Worm (Caenorhabditis elegans): ENCODE results near the gene lgc-33.

lgc-33 gene

DNA sequence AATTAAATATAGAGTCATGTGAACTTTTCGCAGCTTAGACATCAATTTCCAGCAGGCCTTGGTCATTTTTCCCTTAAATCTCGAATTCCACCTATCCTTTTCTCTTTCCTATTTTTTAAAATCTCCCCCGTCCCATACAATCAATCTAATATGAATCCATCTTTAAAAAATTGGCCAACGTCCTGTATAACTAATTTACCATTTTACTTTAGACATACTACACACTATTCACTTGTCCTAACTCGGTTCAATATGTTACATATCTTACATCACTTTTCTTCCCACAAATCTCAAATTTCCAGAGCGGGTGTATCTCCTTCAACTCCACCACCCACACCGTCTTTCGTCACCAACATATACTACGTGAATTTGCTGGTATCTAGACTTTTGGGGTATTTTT is at the start of gene lgc-33:
lgc-33 (plus strand) TSS at position 301 of the 400 bp plus-strand sequence.
- no peak for TF ChIP-seq unc-62 (GFP tag; optimal IDR thresholded peaks at IDR 0.05)

DNA sequence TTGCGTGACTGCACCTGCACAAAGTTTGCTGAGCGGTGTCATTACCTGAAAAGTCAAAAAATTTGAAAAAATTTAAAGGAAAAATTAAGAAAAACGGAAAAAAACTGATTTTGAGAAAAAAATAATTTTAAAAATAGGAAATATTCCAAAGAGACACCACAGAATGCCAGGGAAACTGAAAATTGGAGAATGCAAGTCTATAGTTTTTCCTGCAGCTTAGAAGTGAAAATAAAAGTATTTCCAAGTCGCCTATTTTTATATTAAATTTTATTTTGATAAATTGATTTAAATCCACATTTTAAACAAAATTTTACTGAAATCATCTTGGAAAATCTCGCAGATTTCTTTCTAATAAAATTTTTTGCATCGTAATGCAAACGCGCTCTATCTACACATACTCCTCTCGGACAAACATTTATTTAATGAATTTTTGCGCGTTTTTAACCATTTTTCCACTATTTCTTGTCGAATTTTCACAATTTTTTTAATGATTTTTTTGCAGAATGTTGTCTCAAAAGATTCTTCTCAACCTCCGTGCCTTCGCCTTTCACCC is 48.7 kb upstream of the lgc-33 start, which contains the start of the genes F56B3.11 and ech-5:
F56B3.11 (minus strand) TSS at position 51 of the 553 bp plus-strand sequence.
ech-5 (plus strand) TSS at position 503 of the 553 bp plus-strand sequence.
- no peak for TF ChIP-seq unc-62 (GFP tag; optimal IDR thresholded peaks at IDR 0.05)

DNA sequence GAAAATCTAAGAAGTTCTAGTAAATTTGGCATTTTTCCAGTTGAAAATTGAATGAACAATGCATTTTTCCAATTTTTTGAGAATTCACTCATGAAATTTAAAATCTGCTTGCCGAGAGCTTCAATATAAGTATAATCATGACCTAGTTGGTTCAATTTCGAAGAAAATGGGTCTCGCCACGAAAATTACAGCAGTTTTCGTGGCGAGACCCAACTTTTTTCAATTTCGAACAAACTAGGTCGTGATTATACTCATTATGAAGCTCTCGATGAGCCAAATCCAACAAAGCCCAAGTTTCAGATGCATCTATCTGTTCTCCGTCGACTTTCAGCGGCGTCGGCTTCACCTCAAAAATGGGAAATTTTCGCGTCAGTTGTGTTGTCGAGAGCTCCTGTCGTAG is 44.8 kb upstream of the lgc-33 start, which contains the start of gene mrpl-46:
mrpl-46 (plus strand) TSS at position 301 of the 400 bp plus-strand sequence.
- TF ChIP-seq unc-62 (GFP tag; optimal IDR thresholded peaks at IDR 0.05) = no peak

DNA sequence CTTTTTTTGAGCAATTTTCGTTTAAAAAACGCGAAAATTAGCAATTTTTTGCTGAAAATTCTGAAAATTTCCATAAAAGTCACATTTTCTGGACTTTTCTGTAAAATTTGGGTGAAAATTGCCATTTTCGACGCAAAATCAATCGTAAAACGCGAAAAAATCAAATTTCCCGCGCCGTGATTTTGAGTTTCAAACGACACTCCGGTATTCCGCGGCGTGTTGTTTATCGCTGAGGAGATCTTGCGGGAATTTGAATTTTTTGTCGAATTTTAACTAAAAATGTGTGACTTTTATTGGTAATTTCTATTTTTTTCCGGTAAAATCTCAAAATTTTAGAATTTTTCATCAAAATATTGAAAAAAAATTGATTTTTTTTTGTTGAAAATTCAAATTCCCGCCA is 44.1 kb upstream of the lgc-33 start:
- no peak for TF ChIP-seq unc-62 (GFP tag; optimal IDR thresholded peaks at IDR 0.05)

DNA sequence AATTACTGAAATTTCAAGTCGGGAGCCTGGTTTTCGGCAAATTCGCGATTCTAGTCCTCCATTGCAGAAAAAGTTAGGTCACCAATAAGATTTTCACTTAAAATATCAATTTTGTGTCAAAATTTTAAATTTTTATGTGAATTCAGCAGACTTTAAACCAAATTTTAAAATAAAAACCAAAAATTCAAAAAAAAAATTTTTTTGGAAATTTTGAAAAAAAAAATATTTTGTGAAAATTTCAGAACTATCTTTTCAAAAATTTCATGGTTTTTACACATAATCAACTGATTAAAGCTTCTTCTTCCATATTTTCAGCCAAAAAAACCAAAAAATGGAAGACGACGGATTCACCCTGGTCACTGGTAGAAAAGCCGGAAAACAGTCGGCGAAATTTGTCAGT is 40.5 kb upstream of the lgc-33 start, which contains the start of gene Y55F3BL.4:
Y55F3BL.4 (plus strand) TSS at position 301 of the 400 bp plus-strand sequence.
- TF ChIP-seq unc-62 (GFP tag; optimal IDR thresholded peaks at IDR 0.05) = no peak

DNA sequence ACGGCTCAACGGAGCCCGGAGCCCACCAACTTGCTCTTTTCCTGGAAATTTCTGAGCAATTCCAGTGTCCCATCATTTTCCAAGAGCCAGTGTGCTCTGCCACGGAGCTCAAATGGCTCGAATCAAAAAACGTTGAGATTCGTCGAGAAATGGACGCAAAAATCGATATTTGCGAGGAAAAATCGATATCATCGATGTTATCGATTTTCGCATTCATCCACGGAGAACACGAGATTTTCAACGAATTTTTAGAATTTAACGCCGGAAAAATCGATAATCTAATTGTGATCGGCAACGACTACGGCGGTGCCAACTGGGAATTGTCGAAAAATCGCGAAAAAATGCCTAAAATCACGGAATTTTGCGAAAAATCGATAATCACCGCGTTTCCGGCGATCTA is 39.6 kb upstream of the lgc-33 start:
- TF ChIP-seq unc-62 (GFP tag; optimal IDR thresholded peaks at IDR 0.05) = no peak

DNA sequence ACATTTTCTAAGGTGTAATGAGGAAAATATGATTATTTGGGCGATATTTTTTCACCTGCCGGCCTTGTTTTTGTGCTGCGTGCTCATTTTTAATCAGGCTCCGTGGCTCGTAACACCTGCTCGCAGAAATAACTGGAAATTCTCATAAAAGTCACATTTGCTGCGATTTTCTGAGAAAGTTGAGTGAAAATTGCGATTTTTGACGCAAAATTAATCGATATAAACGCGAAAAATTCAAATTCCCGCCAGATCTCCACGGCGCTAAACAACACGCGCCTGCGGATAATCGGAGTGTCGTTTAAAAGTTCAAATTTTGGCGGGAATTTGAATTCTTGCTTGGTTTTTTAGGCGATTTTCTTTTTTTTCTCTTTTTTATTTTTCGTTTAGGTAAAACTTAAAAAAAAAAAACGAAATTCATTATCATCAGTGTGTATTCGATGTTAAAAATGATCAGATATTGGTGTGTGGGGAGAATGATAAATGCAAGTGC is 38.2 kb upstream of the lgc-33 start, which contains the start of gene Y55F3BL.6:
Y55F3BL.6 (minus strand) TSS at position 51 of the 490 bp plus-strand sequence.
- TF ChIP-seq unc-62 (GFP tag; optimal IDR thresholded peaks at IDR 0.05) = no peak

DNA sequence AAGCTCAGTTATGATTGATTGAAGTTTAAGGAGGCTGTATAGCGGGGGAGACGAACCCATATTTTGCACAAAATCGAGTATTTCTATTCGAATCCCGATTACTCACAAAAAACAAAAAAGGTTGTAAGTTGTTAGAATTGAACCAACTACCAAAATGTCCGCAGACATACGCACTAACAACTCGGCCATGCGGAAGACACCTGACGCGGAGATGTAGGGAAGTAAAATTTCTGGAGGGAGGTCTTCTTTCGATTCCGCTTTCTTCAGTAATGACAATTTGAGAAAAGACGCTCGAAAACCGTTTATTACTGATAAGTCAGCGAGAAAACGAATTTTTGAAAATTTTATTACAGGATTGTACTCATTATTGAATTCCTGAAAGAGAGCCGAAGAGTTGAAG is 27.4 kb upstream of the lgc-33 start:
- TF ChIP-seq unc-62 (GFP tag; optimal IDR thresholded peaks at IDR 0.05) = no peak

DNA sequence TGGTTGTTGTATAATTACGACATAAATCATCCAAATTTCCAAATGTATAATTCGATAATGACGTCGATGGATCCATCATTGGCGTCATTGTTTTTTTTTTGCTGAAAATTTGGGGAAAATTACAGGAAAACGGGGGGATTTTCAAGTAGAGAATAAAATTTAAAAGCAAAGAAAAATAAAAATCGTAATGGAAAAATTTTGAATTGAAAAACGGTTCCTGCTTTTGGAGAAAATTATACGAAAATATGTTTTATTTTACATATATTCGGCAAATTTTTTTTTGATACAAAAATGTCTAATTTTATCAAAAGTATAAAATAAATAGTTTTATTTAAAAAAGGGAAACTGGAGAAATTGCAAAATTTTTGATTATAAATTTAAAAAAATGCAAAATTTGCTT is 20.4 kb upstream of the lgc-33 start, which contains the start of gene zipt-15:
zipt-15 (minus strand) TSS at position 101 of the 400 bp plus-strand sequence.
- no peak for TF ChIP-seq unc-62 (GFP tag; optimal IDR thresholded peaks at IDR 0.05)

DNA sequence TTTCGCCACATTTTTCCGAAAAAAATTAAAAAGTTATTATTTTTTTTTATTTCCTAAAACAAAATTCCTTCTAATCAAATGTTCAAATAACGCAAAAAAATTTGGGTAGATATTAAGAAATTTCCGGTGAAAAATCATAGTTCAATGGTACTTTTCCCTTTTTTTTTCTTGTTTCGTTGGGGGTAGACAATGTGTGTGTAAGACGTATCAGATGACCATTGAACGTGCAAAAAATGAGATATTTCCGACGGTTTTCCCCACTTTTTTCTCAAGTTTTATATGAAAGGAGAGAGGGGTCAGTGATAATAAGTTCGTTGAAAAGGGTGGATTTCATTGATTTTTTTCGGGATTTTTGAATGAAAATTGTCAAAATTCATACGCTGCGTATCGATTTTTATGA is 19.2 kb upstream of the lgc-33 start:
- no peak for TF ChIP-seq unc-62 (GFP tag; optimal IDR thresholded peaks at IDR 0.05)

DNA sequence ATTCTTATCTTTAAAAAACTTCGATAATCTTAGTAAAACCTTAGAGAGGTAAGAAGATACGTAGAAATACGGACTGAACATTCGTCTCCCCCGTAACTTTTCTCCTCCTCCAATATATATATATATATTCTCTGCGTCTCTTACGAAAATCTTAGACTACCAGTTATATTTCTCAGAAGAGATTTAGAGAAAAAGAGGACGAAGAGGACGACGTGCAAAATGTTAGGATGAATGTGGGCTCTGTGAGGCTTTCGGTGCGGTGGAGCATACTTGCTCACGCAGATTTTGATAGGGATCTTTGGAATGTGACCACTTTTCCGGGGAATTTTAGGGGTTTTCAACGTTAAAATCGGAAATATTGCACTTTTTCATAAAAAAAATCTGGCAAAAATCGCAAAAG is 16.9 kb upstream of the lgc-33 start:
- TF ChIP-seq unc-62 (GFP tag; optimal IDR thresholded peaks at IDR 0.05) = no peak

DNA sequence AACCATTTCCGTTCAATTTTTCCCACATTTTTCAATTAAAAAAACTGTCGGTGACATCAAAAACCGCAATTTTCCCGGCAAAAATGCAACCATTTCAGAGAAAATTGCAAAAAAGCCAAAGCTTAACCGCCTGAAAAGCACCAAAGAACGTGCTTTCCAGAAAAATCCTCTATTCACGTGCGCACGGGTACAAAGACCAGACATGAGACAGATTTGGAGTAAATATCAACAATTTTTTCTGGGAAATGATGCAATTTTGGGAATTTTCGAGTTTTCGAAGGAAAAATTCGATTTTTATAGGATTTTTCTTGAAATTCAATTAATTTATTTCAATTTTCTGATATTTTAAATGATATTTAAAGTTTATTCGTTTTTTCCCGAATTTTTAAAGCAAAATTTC is 16.2 kb upstream of the lgc-33 start:
- no peak for TF ChIP-seq unc-62 (GFP tag; optimal IDR thresholded peaks at IDR 0.05)

DNA sequence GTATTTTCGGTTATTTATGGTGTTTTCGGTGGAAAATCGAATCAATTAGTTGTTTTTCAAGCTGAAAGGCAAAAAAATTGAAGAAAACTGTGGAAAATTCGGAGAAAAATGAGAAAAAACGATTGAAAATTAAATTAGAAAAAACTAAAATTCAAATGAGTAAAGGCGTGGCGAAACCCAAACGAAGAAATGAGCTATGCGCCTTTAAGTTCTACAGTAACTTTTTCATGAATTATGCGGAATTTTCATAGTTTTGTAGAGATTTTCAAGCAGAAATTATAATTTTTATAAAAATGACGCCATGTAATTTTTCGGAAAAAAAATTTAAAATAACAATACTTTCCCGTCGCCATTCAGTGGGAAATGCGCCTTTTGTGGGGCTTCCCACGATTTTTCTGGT is 15.6 kb upstream of the lgc-33 start:
- no peak for TF ChIP-seq unc-62 (GFP tag; optimal IDR thresholded peaks at IDR 0.05)

DNA sequence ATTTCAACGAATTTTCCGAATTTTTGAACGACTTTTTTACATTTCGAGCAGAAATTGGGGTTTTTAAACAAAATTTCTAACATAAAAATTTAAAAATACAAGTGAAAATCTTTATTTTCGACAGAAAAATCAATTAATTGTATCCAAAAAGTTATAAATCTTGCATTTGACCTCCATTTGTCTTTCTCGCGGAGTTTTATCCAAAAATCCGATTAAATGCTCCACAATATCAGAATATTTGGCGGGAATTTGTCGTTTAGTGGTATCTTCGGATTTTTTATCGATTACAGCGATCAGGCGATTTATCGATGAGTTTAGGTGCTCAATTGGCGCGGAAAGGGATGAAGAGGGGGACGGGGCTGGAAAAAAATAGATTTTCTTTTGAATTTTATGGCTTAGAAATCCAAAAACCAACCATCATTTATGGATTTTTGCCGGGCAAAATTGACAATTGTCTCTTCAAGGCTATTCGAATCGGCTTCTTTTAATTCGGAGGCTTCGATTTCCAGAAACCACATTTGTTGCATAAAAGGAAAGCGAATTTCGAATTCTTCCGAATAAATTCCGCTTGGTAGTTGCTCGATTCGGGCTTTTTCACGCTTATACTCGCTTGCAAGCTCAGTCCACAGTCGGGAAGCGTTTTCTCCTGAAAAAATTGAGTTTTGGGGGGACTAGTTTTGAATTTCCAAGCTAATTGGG is 14.9 kb upstream of the lgc-33 start:
- TF ChIP-seq unc-62 (GFP tag; optimal IDR thresholded peaks at IDR 0.05) = no peak

DNA sequence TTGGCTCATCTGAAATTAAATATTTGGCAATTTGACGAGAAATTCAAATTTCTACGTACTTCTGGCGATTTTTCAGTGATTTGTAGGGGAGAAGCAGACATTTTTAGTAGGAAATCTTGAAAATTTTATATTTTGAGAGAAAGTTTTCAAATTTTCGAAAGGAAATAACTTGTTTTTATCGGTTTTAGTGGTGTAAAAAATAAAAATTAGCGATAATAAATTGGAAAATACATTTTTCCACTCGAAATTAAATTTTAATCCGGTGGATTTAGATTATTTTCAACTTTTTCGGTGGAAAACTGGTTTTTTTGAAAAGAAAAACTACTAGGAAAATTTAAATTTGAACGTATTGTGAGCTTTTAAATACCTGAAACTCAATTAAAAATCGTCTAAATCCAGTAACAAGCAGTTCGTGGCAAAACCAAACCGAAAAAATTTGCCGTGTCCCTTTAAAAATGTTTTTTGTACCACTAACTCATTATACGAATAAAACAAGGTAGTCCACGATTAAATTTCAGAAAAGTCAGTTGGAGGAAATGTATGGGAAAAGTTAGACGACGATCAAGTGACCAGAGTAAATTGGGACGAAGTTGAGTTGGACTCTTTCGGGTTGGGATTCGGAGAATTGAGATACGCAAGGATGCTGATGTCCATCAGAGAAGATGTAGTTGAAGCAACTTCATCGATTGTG is 13.4 kb upstream of the lgc-33 start, which contains the start of the genes madf-1 and Y55F3BR.10:
madf-1 (minus strand) TSS at position 101 of the 691 bp plus-strand sequence.
Y55F3BR.10 (plus strand) TSS at position 641 of the 691 bp plus-strand sequence.
- TF ChIP-seq unc-62 (GFP tag; optimal IDR thresholded peaks at IDR 0.05) = no peak

DNA sequence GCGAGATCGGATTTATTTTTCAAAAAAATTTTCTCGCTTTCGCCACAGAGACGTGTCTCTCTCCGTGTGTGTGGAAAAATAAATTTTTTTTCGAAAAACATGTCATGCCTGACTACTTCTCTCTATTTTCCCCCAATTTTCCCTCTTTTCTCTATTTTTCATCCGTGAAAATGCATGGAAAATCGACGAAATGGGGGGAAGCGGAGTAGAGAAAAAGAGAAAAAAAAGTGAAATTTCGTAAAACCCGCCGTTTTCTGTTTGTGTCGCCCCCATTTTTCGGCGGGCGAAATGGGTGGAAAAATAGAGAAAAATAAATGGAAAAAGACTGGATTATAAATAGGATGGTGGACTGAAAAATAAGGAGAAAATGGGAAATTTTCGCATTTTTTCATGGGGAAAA is 11.8 kb upstream of the lgc-33 start:
- no peak for TF ChIP-seq unc-62 (GFP tag; optimal IDR thresholded peaks at IDR 0.05)

All from whole organism, dauer.